Worm (Caenorhabditis elegans) whole organism, L4 larva: ENCODE measurements around the gene srx-10.

ENCODE experiments used
- F37D6.2 ChIP-seq: sonication (generic microtip); optimal IDR thresholded peaks from 2 replicates; lab custom pipeline; 2016; ENCODE audit warnings: mild to moderate bottlenecking, missing genetic modification characterization, missing compliant biosample characterization
- aha-1 ChIP-seq: fragments of 150-350 bp; peaks from one replicate; lab custom pipeline; 2014; ENCODE audit warnings: missing biosample characterization, missing genetic modification characterization
- aly-2 ChIP-seq: sonication (generic microtip); optimal IDR thresholded peaks from 2 replicates; lab custom pipeline; 2018; ENCODE audit warnings: missing biosample characterization, missing genetic modification characterization
- ceh-82 ChIP-seq: sonication (generic microtip); optimal IDR thresholded peaks from 2 replicates; lab custom pipeline; 2017; ENCODE audit warnings: missing biosample characterization, missing genetic modification characterization
- egl-27 ChIP-seq: sonication (generic microtip); optimal IDR thresholded peaks from 3 replicates; lab custom pipeline; 2017; ENCODE audit warnings: missing biosample characterization, missing genetic modification reagents, missing genetic modification characterization
- gei-8 ChIP-seq: fragments of 200-800 bp; sonication (Bioruptor generic); optimal IDR thresholded peaks from 2 replicates; lab custom pipeline; 2018; ENCODE audit warnings: mild to moderate bottlenecking, missing genetic modification characterization, missing compliant biosample characterization
- hif-1 ChIP-seq, 2 experiments: sonication (generic microtip); optimal IDR thresholded peaks; 2 replicates each; lab custom pipeline; 2016 to 2017; ENCODE audit warnings: missing compliant biosample characterization in 2 of 2, missing genetic modification characterization in 2 of 2, missing genetic modification reagents in 2 of 2, missing genotype in 2 of 2, mild to moderate bottlenecking in 1 of 2
- hlh-30 ChIP-seq: sonication (generic microtip); optimal IDR thresholded peaks from 2 replicates; lab custom pipeline; 2017; ENCODE audit warnings: antibody characterized with exemption, mild to moderate bottlenecking, missing genetic modification characterization, missing compliant biosample characterization; ENCODE audit not compliant: insufficient read depth
- nhr-237 ChIP-seq: sonication (generic microtip); optimal IDR thresholded peaks from 2 replicates; lab custom pipeline; 2017; ENCODE audit warnings: missing biosample characterization, missing genetic modification characterization
- nhr-76 ChIP-seq: fragments of 150-350 bp; optimal IDR thresholded peaks from 2 replicates; lab custom pipeline; 2014; ENCODE audit warnings: missing biosample characterization, missing genetic modification characterization
- pqm-1 ChIP-seq: sonication (generic microtip); optimal IDR thresholded peaks from 2 replicates; lab custom pipeline; 2017; ENCODE audit warnings: missing biosample characterization, missing genetic modification characterization
- snpc-4 ChIP-seq: fragments of 150-350 bp; optimal IDR thresholded peaks from 2 replicates; lab custom pipeline; 2014; ENCODE audit warnings: missing biosample characterization, missing genetic modification characterization
- unc-62 ChIP-seq, 3 experiments: fragments of 150-350 bp in 1 of 3; sonication (generic microtip); optimal IDR thresholded peaks in 2 of 3; peaks in 1 of 3; 1 replicate in 1 of 3; 2 replicates in 2 of 3; lab custom pipeline; 2014 to 2017; ENCODE audit warnings: missing biosample characterization in 3 of 3, missing genetic modification characterization in 3 of 3, missing genetic modification reagents in 3 of 3, missing genotype in 1 of 3

DNA sequence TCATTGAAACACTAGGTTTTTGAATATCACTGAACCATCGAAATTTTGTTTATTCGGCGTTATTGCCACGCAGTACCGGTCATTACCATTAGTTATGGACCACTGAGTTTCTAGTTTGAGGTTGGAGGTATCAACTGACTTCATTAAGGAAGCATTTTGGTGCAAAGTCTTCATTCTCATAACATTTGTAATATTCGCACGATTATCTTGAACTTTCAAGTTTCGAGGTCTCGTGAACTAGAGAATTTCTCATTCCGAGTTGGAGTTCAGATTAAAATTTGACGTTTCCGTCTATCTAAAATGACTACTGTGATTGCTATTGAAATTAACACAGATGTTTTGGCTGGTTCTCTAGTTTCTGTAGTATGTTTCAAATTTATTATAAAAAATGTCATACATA, 25.6 kb downstream of the srx-10 start, which contains the start of gene srx-42:
- TF ChIP-seq hlh-30 = no peak
- TF ChIP-seq nhr-237 (tag; lab: Kevin White, UChicago) = no peak
- no peak for TF ChIP-seq aha-1 (tag; lab: Kevin White, UChicago)
- no peak for TF ChIP-seq ceh-82 (tag; lab: Kevin White, UChicago)
- no peak for TF ChIP-seq aly-2 (tag; lab: Kevin White, UChicago)
- TF ChIP-seq gei-8 (GFP tag; lab: Kevin White, UChicago) = no peak
- no peak for TF ChIP-seq snpc-4 (tag; lab: Kevin White, UChicago)
- TF ChIP-seq nhr-76 (tag; lab: Kevin White, UChicago) = no peak
- TF ChIP-seq pqm-1 (tag; lab: Kevin White, UChicago) = no peak
- TF ChIP-seq hif-1 (tag; optimal IDR thresholded peaks at IDR 0.05; lab: Kevin White, UChicago) = no peak
- no peak for TF ChIP-seq F37D6.2 (tag; lab: Kevin White, UChicago)
- TF ChIP-seq egl-27 (tag; lab: Kevin White, UChicago) = no peak
- TF ChIP-seq unc-62 (GFP tag; optimal IDR thresholded peaks at IDR 0.05 in 1 of 2; lab: Kevin White, UChicago) = no peak
- TF ChIP-seq unc-62 (tag; optimal IDR thresholded peaks at IDR 0.05; lab: Kevin White, UChicago) = no peak
